Worm (Caenorhabditis elegans): ENCODE measurements around the gene Y37A1A.2.

Y37A1A.2 gene

DNA sequence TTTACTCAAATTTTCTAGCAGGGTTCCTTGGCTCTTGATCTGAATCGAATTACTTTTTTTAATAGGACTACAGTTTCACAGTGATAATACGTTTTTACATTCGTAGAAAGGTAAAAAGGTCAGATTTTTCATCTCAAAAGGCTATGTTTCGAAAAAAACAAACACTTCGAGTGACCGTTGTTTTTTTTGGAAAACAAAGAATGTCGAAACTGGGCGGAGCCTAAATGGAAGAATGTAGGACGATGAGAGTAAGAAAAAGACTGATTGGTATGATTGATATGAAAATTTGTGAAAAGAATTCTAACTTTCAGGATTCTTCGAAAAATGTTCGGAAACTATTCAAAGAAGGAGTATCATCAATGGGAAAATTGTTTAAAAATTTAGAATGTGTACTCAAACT is at the start of gene Y37A1A.2:
Y37A1A.2 (minus strand) TSS at position 101 of the 400 bp plus-strand sequence.
- no peak for TF ChIP-seq cog-1 (tag; optimal IDR thresholded peaks at IDR 0.05)
- TF ChIP-seq klf-2 (GFP tag; conservative IDR thresholded peaks at IDR 0.05) = no peak
- TF ChIP-seq ztf-23 (GFP tag; IDR thresholded peaks at IDR 0.05) = no peak
- TF ChIP-seq ztf-29 (GFP tag; IDR thresholded peaks at IDR 0.05) = no peak
- TF ChIP-seq flt-1 (GFP tag; IDR thresholded peaks at IDR 0.05) = no peak
- TF ChIP-seq tab-1 (GFP tag; IDR thresholded peaks at IDR 0.05) = no peak
- TF ChIP-seq med-1 (GFP tag; optimal IDR thresholded peaks at IDR 0.05; ENCODE audit: insufficient read depth) = no peak
- TF ChIP-seq ref-1 (GFP tag; conservative IDR thresholded peaks at IDR 0.05) = no peak
- TF ChIP-seq T22C8.4 (GFP tag; IDR thresholded peaks at IDR 0.05) = no peak

ce11 chrIV:13954578-13954977 is 41.7 kb upstream of the Y37A1A.2 start:
- TF ChIP-seq klf-2 (GFP tag; conservative IDR thresholded peaks at IDR 0.05) (no peak), T22C8.4 (GFP tag; IDR thresholded peaks at IDR 0.05) (no peak), ztf-29 (GFP tag; IDR thresholded peaks at IDR 0.05) (no peak), ztf-23 (GFP tag; IDR thresholded peaks at IDR 0.05) (no peak), cog-1 (tag; optimal IDR thresholded peaks at IDR 0.05) (no peak), tab-1 (GFP tag; IDR thresholded peaks at IDR 0.05) (no peak), flt-1 (GFP tag; IDR thresholded peaks at IDR 0.05) (no peak), med-1 (GFP tag; optimal IDR thresholded peaks at IDR 0.05; ENCODE audit: insufficient read depth) (no peak), ref-1 (GFP tag; conservative IDR thresholded peaks at IDR 0.05) (no peak)

DNA sequence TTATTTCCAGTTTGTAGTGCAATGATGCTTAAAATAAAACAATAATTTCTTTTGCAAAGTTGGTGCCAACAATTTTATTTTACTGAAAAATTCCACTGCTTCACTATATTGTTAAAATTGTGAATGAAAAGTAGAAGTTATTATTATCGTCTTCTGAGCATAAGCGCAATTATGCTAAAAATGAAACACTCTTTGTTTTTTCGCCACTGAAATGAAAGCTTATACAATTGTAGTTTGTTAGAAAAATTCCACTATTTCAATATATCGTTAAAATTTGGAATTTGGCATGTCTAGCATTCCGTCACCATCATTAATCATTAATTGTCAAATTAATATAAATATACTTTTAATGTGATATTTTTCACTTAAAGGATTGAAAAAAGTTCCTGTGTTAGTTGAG is 41.1 kb upstream of the Y37A1A.2 start:
- TF ChIP-seq cog-1 (tag; optimal IDR thresholded peaks at IDR 0.05) = no peak
- no peak for TF ChIP-seq klf-2 (GFP tag; conservative IDR thresholded peaks at IDR 0.05)
- no peak for TF ChIP-seq ztf-23 (GFP tag; IDR thresholded peaks at IDR 0.05)
- no peak for TF ChIP-seq T22C8.4 (GFP tag; IDR thresholded peaks at IDR 0.05)
- no peak for TF ChIP-seq ref-1 (GFP tag; conservative IDR thresholded peaks at IDR 0.05)
- no peak for TF ChIP-seq tab-1 (GFP tag; IDR thresholded peaks at IDR 0.05)
- no peak for TF ChIP-seq ztf-29 (GFP tag; IDR thresholded peaks at IDR 0.05)
- TF ChIP-seq med-1 (GFP tag; optimal IDR thresholded peaks at IDR 0.05; ENCODE audit: insufficient read depth) = no peak
- TF ChIP-seq flt-1 (GFP tag; IDR thresholded peaks at IDR 0.05) = no peak

ce11 chrIV:13945188-13945587 is 32.4 kb upstream of the Y37A1A.2 start:
- no peak for TF ChIP-seq ztf-23 (GFP tag; IDR thresholded peaks at IDR 0.05)
- TF ChIP-seq ztf-29 (GFP tag; IDR thresholded peaks at IDR 0.05) = no peak
- TF ChIP-seq med-1 (GFP tag; optimal IDR thresholded peaks at IDR 0.05; ENCODE audit: insufficient read depth) = no peak
- no peak for TF ChIP-seq tab-1 (GFP tag; IDR thresholded peaks at IDR 0.05)
- TF ChIP-seq cog-1 (tag; optimal IDR thresholded peaks at IDR 0.05) = no peak
- TF ChIP-seq ref-1 (GFP tag; conservative IDR thresholded peaks at IDR 0.05) = no peak

ce11 chrIV:13941640-13942039 is 28.8 kb upstream of the Y37A1A.2 start:
- no peak for TF ChIP-seq ztf-23 (GFP tag; IDR thresholded peaks at IDR 0.05)
- TF ChIP-seq klf-2 (GFP tag; conservative IDR thresholded peaks at IDR 0.05) = no peak

ce11 chrIV:13940847-13941246 is 28.0 kb upstream of the Y37A1A.2 start:
- TF ChIP-seq ref-1 (GFP tag; conservative IDR thresholded peaks at IDR 0.05) (no peak), ztf-23 (GFP tag; IDR thresholded peaks at IDR 0.05) (no peak), T22C8.4 (GFP tag; IDR thresholded peaks at IDR 0.05) (no peak), klf-2 (GFP tag; conservative IDR thresholded peaks at IDR 0.05) (no peak), med-1 (GFP tag; optimal IDR thresholded peaks at IDR 0.05; ENCODE audit: insufficient read depth) (no peak), ztf-29 (GFP tag; IDR thresholded peaks at IDR 0.05) (no peak), tab-1 (GFP tag; IDR thresholded peaks at IDR 0.05) (no peak), cog-1 (tag; optimal IDR thresholded peaks at IDR 0.05) (no peak), flt-1 (GFP tag; IDR thresholded peaks at IDR 0.05) (no peak)

DNA sequence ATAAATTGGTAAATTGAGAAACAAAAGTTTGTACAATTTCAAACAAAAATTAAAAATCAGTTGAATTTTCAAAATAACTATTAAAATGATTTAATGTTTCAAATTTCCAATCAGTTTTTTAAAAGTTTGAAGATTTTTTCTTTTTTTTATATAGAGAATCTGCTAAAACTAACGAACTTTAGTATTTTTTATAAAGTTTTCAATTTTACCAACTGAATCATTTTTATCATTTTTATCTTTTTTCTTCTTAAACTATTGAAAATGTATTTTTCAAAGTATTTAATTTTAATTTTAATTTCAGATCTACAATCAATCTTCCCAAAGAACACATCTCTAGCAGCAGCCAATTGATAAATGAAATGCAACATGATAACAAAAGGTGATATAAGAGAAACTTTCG is 21.3 kb upstream of the Y37A1A.2 start, which contains the start of gene Y37A1A.4:
Y37A1A.4 (plus strand) TSS at position 301 of the 400 bp plus-strand sequence.
- no peak for TF ChIP-seq med-1 (GFP tag; optimal IDR thresholded peaks at IDR 0.05; ENCODE audit: insufficient read depth)

DNA sequence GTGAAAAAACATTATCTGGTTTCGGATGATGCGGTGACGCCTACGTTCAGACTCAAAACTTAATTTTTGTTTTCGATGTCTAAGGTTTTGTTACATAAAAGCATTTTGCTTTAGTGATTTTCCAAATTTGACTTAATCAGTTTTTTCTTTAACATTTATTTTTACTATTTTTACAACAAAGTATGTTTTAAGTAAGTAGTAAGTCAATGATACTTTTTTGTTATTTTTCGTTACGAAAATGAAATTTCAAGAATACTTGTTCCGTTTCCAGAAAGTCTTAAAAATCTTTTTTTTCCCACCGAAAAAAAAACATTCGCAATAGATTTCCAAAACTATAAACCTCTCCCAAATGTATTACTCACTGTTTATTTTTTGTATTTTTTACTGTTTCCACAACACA is 14.8 kb upstream of the Y37A1A.2 start:
- TF ChIP-seq T22C8.4 (GFP tag; IDR thresholded peaks at IDR 0.05) (no peak), flt-1 (GFP tag; IDR thresholded peaks at IDR 0.05) (no peak), klf-2 (GFP tag; conservative IDR thresholded peaks at IDR 0.05) (no peak), ztf-29 (GFP tag; IDR thresholded peaks at IDR 0.05) (no peak), tab-1 (GFP tag; IDR thresholded peaks at IDR 0.05) (no peak), cog-1 (tag; optimal IDR thresholded peaks at IDR 0.05) (no peak), med-1 (GFP tag; optimal IDR thresholded peaks at IDR 0.05; ENCODE audit: insufficient read depth) (no peak)

DNA sequence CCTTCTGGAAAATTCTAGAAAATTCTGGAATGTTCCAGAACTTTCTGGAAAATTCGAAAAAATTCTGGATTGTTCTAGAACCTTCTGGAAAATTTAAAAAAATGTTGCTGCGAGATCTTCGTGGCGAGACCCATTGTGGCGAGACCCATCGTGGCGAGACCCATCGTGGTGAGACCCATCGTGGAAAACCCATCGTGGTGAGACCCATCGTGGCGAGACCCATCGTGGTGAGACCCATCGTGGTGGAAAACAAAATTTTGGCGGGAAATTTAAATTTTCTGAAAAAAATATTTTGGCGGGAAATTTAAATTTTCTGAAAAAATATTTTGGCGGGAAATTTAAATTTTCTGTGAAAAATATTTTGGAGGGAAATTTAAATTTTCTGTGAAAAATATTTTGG is 9.5 kb upstream of the Y37A1A.2 start:
- TF ChIP-seq ztf-29 (GFP tag; IDR thresholded peaks at IDR 0.05) = peak; percentile 48; the same call in 1 of the 2 replicates
- TF ChIP-seq klf-2 (GFP tag; conservative IDR thresholded peaks at IDR 0.05) = peak; percentile 52
- peak; percentile 81; the same call in 1 of the 2 replicates for TF ChIP-seq ztf-23 (GFP tag; IDR thresholded peaks at IDR 0.05)

DNA sequence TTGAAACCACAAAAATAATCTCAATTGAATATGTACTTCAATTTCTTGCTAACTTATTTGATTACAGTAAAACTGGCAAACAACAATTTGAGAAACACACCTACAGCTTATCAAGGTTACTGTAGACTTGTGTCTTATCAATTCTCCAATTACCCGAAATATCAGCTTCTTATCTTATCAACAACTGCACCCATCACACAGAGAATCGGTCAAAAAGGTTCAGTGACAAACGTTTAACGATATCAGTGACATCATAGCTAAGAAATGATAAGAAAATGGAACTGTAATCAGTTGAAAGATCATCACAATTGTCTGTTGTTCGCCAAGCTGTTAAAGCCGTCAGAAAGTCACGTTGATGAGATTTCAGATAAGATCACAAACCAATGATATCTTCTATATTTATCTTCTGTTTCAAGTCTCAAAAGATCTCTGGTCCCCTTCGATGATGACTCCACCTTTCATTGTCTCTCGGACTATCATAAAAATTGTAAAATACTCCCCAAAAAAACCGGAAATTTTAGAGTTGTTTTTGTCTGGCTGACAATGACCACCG is 6.5 kb upstream of the Y37A1A.2 start:
- TF ChIP-seq ztf-23 (GFP tag; IDR thresholded peaks at IDR 0.05) = no peak
- no peak for TF ChIP-seq klf-2 (GFP tag; conservative IDR thresholded peaks at IDR 0.05)
- no peak for TF ChIP-seq T22C8.4 (GFP tag; IDR thresholded peaks at IDR 0.05)
- no peak for TF ChIP-seq cog-1 (tag; optimal IDR thresholded peaks at IDR 0.05)
- TF ChIP-seq tab-1 (GFP tag; IDR thresholded peaks at IDR 0.05) = no peak
- TF ChIP-seq flt-1 (GFP tag; IDR thresholded peaks at IDR 0.05) = no peak
- no peak for TF ChIP-seq med-1 (GFP tag; optimal IDR thresholded peaks at IDR 0.05; ENCODE audit: insufficient read depth)
- no peak for TF ChIP-seq ref-1 (GFP tag; conservative IDR thresholded peaks at IDR 0.05)
- TF ChIP-seq ztf-29 (GFP tag; IDR thresholded peaks at IDR 0.05) = no peak

DNA sequence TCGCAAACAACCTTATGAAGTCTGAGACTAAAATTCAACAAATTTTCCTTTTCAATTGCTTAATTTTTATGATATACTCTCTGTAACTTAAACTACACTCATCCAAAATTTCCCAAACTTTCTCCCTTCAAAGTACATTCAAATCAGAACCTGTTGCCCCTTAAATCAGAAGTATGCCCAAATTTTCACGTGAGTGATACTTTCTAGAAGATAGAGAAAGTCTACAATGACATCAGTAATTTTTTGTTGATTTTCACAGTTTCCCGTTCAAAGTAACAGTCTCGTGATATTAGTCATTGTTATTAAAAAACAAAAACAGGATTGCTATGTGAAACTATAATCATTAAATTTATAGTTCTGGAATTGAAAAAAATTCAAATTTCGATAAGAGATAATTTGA is 1.9 kb downstream of the Y37A1A.2 start:
- TF ChIP-seq klf-2 (GFP tag; conservative IDR thresholded peaks at IDR 0.05) (no peak), tab-1 (GFP tag; IDR thresholded peaks at IDR 0.05) (no peak), flt-1 (GFP tag; IDR thresholded peaks at IDR 0.05) (no peak)

Measured in whole organism, midembryonic.